Worm (Caenorhabditis elegans) whole organism, L2 larva: Measurements from ENCODE around the gene C28A5.2.

Experiments
- C34F6.9 ChIP-seq: fragments of 150-350 bp; optimal IDR thresholded peaks from 2 replicates; lab custom pipeline; 2014; ENCODE audit warnings: missing biosample characterization, missing genetic modification characterization
- F13H6.1 ChIP-seq: sonication (generic microtip); optimal IDR thresholded peaks from 2 replicates; lab custom pipeline; 2016; ENCODE audit warnings: missing genetic modification characterization, missing compliant biosample characterization
- R02D3.7 ChIP-seq: fragments of 150-350 bp; optimal IDR thresholded peaks from 2 replicates; lab custom pipeline; 2014; ENCODE audit warnings: missing biosample characterization, missing genetic modification characterization
- Y55F3AM.14 ChIP-seq: fragments of 200-800 bp; sonication (Bioruptor generic); optimal IDR thresholded peaks from 2 replicates; lab custom pipeline; 2018; ENCODE audit warnings: mild to moderate bottlenecking, missing genetic modification characterization, missing compliant biosample characterization
- ZK546.5 ChIP-seq: sonication (generic microtip); optimal IDR thresholded peaks from 2 replicates; lab custom pipeline; 2017; ENCODE audit warnings: missing biosample characterization, missing genetic modification characterization
- alr-1 ChIP-seq: fragments of 150-350 bp; optimal IDR thresholded peaks from 2 replicates; lab custom pipeline; 2014; ENCODE audit warnings: missing biosample characterization, missing genetic modification characterization
- aly-2 ChIP-seq: fragments of 150-350 bp; optimal IDR thresholded peaks from 2 replicates; lab custom pipeline; 2014; ENCODE audit warnings: missing biosample characterization, missing genetic modification characterization
- ama-1 ChIP-seq: fragments of 150-350 bp; optimal IDR thresholded peaks from 2 replicates; lab custom pipeline; 2018; ENCODE audit warnings: inconsistent platforms
- blmp-1 ChIP-seq: sonication (generic microtip); optimal IDR thresholded peaks from 2 replicates; lab custom pipeline; 2017; ENCODE audit warnings: missing genetic modification characterization, mild to moderate bottlenecking, missing compliant biosample characterization, antibody characterized with exemption, moderate library complexity; ENCODE audit not compliant: insufficient read depth
- ceh-16 ChIP-seq: fragments of 150-350 bp; optimal IDR thresholded peaks from 2 replicates; lab custom pipeline; 2014; ENCODE audit warnings: missing biosample characterization, missing genetic modification characterization
- ceh-82 ChIP-seq: fragments of 150-350 bp; optimal IDR thresholded peaks from 2 replicates; lab custom pipeline; 2014; ENCODE audit warnings: missing biosample characterization, missing genetic modification characterization
- crh-2 ChIP-seq: sonication (generic microtip); optimal IDR thresholded peaks from 2 replicates; lab custom pipeline; 2017; ENCODE audit warnings: missing biosample characterization, missing genetic modification characterization
- dmd-4 ChIP-seq: sonication (generic microtip); optimal IDR thresholded peaks from 2 replicates; lab custom pipeline; 2017; ENCODE audit warnings: missing biosample characterization, missing genetic modification characterization
- egl-27 ChIP-seq: sonication (generic microtip); optimal IDR thresholded peaks from 3 replicates; lab custom pipeline; 2017; ENCODE audit warnings: missing biosample characterization, missing genetic modification reagents, missing genetic modification characterization
- elt-1 ChIP-seq: fragments of 150-350 bp; optimal IDR thresholded peaks from 2 replicates; lab custom pipeline; 2014; ENCODE audit warnings: missing biosample characterization, missing genetic modification characterization
- elt-3 ChIP-seq: sonication (generic microtip); optimal IDR thresholded peaks from 2 replicates; lab custom pipeline; 2017; ENCODE audit warnings: missing biosample characterization, missing genetic modification characterization
- fos-1 ChIP-seq: fragments of 150-350 bp; optimal IDR thresholded peaks from 2 replicates; lab custom pipeline; 2014; ENCODE audit warnings: missing biosample characterization, missing genetic modification characterization
- gmeb-1 ChIP-seq: fragments of 150-350 bp; optimal IDR thresholded peaks from 2 replicates; lab custom pipeline; 2014; ENCODE audit warnings: missing biosample characterization, missing genetic modification characterization
- lin-11 ChIP-seq: fragments of 150-350 bp; sonication (generic microtip); optimal IDR thresholded peaks from 2 replicates; lab custom pipeline; 2014; ENCODE audit warnings: missing biosample characterization, missing genetic modification characterization, inconsistent platforms, mixed read lengths
- lin-13 ChIP-seq: fragments of 150-350 bp; optimal IDR thresholded peaks from 2 replicates; lab custom pipeline; 2014; ENCODE audit warnings: missing biosample characterization, missing genetic modification reagents, missing genetic modification characterization
- lin-39 ChIP-seq: fragments of 150-350 bp; optimal IDR thresholded peaks from 2 replicates; lab custom pipeline; 2014; ENCODE audit warnings: missing biosample characterization, missing genetic modification reagents, missing genetic modification characterization
- lsy-2 ChIP-seq, 2 experiments: fragments of 150-350 bp in 1 of 2; sonication (generic microtip) in 1 of 2; optimal IDR thresholded peaks; 2 replicates each; lab custom pipeline; 2014 to 2017; ENCODE audit warnings: missing biosample characterization in 2 of 2, missing genetic modification characterization in 2 of 2
- mab-5 ChIP-seq: fragments of 150-350 bp; optimal IDR thresholded peaks from 2 replicates; lab custom pipeline; 2014; ENCODE audit warnings: missing biosample characterization, missing genetic modification characterization
- mbf-1 ChIP-seq: sonication (generic microtip); optimal IDR thresholded peaks from 2 replicates; lab custom pipeline; 2017; ENCODE audit warnings: missing biosample characterization, missing genetic modification characterization
- mdl-1 ChIP-seq, 2 experiments: fragments of 150-350 bp in 1 of 2; sonication (generic microtip) in 1 of 2; optimal IDR thresholded peaks; 2 replicates each; lab custom pipeline; 2017; ENCODE audit warnings: missing biosample characterization in 2 of 2, missing genetic modification characterization in 2 of 2
- nhr-10 ChIP-seq: sonication (generic microtip); optimal IDR thresholded peaks from 2 replicates; lab custom pipeline; 2017; ENCODE audit warnings: missing biosample characterization, missing genetic modification characterization
- nhr-11 ChIP-seq: fragments of 150-350 bp; optimal IDR thresholded peaks from 2 replicates; lab custom pipeline; 2014; ENCODE audit warnings: missing biosample characterization, missing genetic modification characterization
- nhr-12 ChIP-seq: fragments of 150-350 bp; optimal IDR thresholded peaks from 2 replicates; lab custom pipeline; 2014; ENCODE audit warnings: missing biosample characterization, missing genetic modification characterization
- nhr-129 ChIP-seq: fragments of 150-350 bp; optimal IDR thresholded peaks from 2 replicates; lab custom pipeline; 2014; ENCODE audit warnings: missing biosample characterization, missing genetic modification characterization
- nhr-21 ChIP-seq: fragments of 150-350 bp; optimal IDR thresholded peaks from 2 replicates; lab custom pipeline; 2014; ENCODE audit warnings: missing biosample characterization, missing genetic modification characterization
- nhr-23 ChIP-seq: fragments of 150-350 bp; optimal IDR thresholded peaks from 2 replicates; lab custom pipeline; 2014; ENCODE audit warnings: missing biosample characterization, missing genetic modification reagents, missing genetic modification characterization
- nhr-237 ChIP-seq: fragments of 150-350 bp; optimal IDR thresholded peaks from 2 replicates; lab custom pipeline; 2014; ENCODE audit warnings: missing biosample characterization, missing genetic modification characterization
- nhr-25 ChIP-seq: fragments of 150-350 bp; sonication (generic microtip); optimal IDR thresholded peaks from 3 replicates; lab custom pipeline; 2014; ENCODE audit warnings: missing biosample characterization, missing genetic modification characterization
- nhr-6 ChIP-seq: fragments of 150-350 bp; optimal IDR thresholded peaks from 2 replicates; lab custom pipeline; 2014; ENCODE audit warnings: missing biosample characterization, missing genetic modification characterization
- nhr-77 ChIP-seq: fragments of 150-350 bp; optimal IDR thresholded peaks from 2 replicates; lab custom pipeline; 2014; ENCODE audit warnings: missing biosample characterization, missing genetic modification characterization
- peb-1 ChIP-seq: fragments of 150-350 bp; optimal IDR thresholded peaks from 2 replicates; lab custom pipeline; 2014; ENCODE audit warnings: missing biosample characterization, missing genetic modification characterization
- sem-4 ChIP-seq: fragments of 150-350 bp; optimal IDR thresholded peaks from 2 replicates; lab custom pipeline; 2014; ENCODE audit warnings: missing biosample characterization, missing genetic modification reagents, missing genetic modification characterization
- skn-1 ChIP-seq: sonication (generic microtip); optimal IDR thresholded peaks from 2 replicates; lab custom pipeline; 2017; ENCODE audit warnings: missing biosample characterization, missing genetic modification characterization
- sma-3 ChIP-seq: sonication (generic microtip); optimal IDR thresholded peaks from 2 replicates; lab custom pipeline; 2016; ENCODE audit warnings: missing genetic modification reagents, missing genetic modification characterization, missing compliant biosample characterization
- sma-9 ChIP-seq, 2 experiments: fragments of 150-350 bp in 1 of 2; sonication (generic microtip) in 1 of 2; optimal IDR thresholded peaks; 2 replicates each; lab custom pipeline; 2014 to 2016; ENCODE audit warnings: missing genetic modification characterization in 2 of 2, mild to moderate bottlenecking in 1 of 2, missing biosample characterization in 1 of 2, missing compliant biosample characterization in 1 of 2, missing genetic modification reagents in 1 of 2, moderate library complexity in 1 of 2
- snpc-4 ChIP-seq: fragments of 150-350 bp; optimal IDR thresholded peaks from 2 replicates; lab custom pipeline; 2014; ENCODE audit warnings: missing biosample characterization, missing genetic modification characterization
- unc-39 ChIP-seq: fragments of 150-350 bp; optimal IDR thresholded peaks from 2 replicates; lab custom pipeline; 2014; ENCODE audit warnings: missing biosample characterization, missing genetic modification characterization
- unc-55 ChIP-seq: fragments of 150-350 bp; sonication (generic microtip); optimal IDR thresholded peaks from 3 replicates; lab custom pipeline; 2014; ENCODE audit warnings: missing biosample characterization, missing genetic modification reagents, missing genetic modification characterization
- unc-62 ChIP-seq: fragments of 150-350 bp; optimal IDR thresholded peaks from 2 replicates; lab custom pipeline; 2014; ENCODE audit warnings: missing biosample characterization, missing genetic modification reagents, missing genetic modification characterization
- zag-1 ChIP-seq: fragments of 150-350 bp; optimal IDR thresholded peaks from 2 replicates; lab custom pipeline; 2014; ENCODE audit warnings: missing biosample characterization, missing genetic modification characterization
- ztf-1 ChIP-seq: fragments of 200-800 bp; sonication (Bioruptor generic); conservative IDR thresholded peaks from 2 replicates; pipeline ENCODE4 v1.3.6; 2022; ENCODE audit warnings: missing genetic modification characterization, missing compliant biosample characterization
- ztf-11 ChIP-seq: sonication (generic microtip); optimal IDR thresholded peaks from 2 replicates; lab custom pipeline; 2017; ENCODE audit warnings: missing biosample characterization, missing genetic modification characterization
- ztf-4 ChIP-seq: fragments of 150-350 bp; optimal IDR thresholded peaks from 2 replicates; lab custom pipeline; 2014; ENCODE audit warnings: missing biosample characterization, missing genetic modification characterization

Gene C28A5.2

ce11 chrIII:4475428-4475968 lies 36.2 kb upstream of the C28A5.2 start, which contains the start of gene rps-1:
TSS of gene rps-1 (plus strand) at chrIII:4475918.
- TF ChIP-seq lin-39 (tag; lab: Kevin White, UChicago): peak; percentile 80
- peak; percentile 99 for TF ChIP-seq nhr-129 (tag; lab: Kevin White, UChicago)
- peak; percentile 99 for TF ChIP-seq nhr-21 (tag; lab: Kevin White, UChicago)
- TF ChIP-seq nhr-11: no peak
- peak; percentile 47 for TF ChIP-seq ama-1 (lab: Kevin White, UChicago)
- peak; percentile 95 for TF ChIP-seq blmp-1
- TF ChIP-seq R02D3.7 (tag; lab: Kevin White, UChicago): peak; percentile 81
- TF ChIP-seq mdl-1 (tag; optimal IDR thresholded peaks at IDR 0.05; lab: Kevin White, UChicago): peak; percentile 93 to 95
- TF ChIP-seq aly-2 (tag; lab: Kevin White, UChicago): peak; percentile 89
- TF ChIP-seq unc-62 (GFP tag; lab: Kevin White, UChicago): peak; percentile 80
- peak; percentile 99 for TF ChIP-seq unc-55 (GFP tag; lab: Kevin White, UChicago)
- peak; percentile 90 for TF ChIP-seq nhr-10 (tag; lab: Kevin White, UChicago)
- peak; percentile 99 for TF ChIP-seq F13H6.1 (tag; lab: Kevin White, UChicago)
- TF ChIP-seq nhr-237 (tag; lab: Kevin White, UChicago): peak; percentile 89
- peak; percentile 97 for TF ChIP-seq mab-5
- TF ChIP-seq sma-3: peak; percentile 99
- peak; percentile 99 for TF ChIP-seq crh-2 (tag; lab: Kevin White, UChicago)
- TF ChIP-seq ztf-1: no peak
- no peak for TF ChIP-seq elt-1 (tag; lab: Kevin White, UChicago)
- peak; percentile 99 for TF ChIP-seq sma-9 (GFP tag; optimal IDR thresholded peaks at IDR 0.05; lab: Kevin White, UChicago)
- TF ChIP-seq sma-9 (tag; optimal IDR thresholded peaks at IDR 0.05; lab: Kevin White, UChicago): no peak
- TF ChIP-seq ceh-16 (tag; lab: Kevin White, UChicago): peak; percentile 95
- peak; percentile 77 for TF ChIP-seq nhr-12 (tag; lab: Kevin White, UChicago)
- TF ChIP-seq nhr-6 (tag; lab: Kevin White, UChicago): peak; percentile 99
- TF ChIP-seq elt-3 (tag; lab: Kevin White, UChicago): no peak
- TF ChIP-seq lin-11 (tag; lab: Kevin White, UChicago): peak; percentile 98
- peak; percentile 63 for TF ChIP-seq dmd-4 (tag; lab: Kevin White, UChicago)
- peak; percentile 92 for TF ChIP-seq nhr-77
- peak; percentile 53 for TF ChIP-seq mbf-1 (tag; lab: Kevin White, UChicago)
- TF ChIP-seq lsy-2 (tag; optimal IDR thresholded peaks at IDR 0.05; lab: Kevin White, UChicago): peak; percentile 100
- TF ChIP-seq fos-1 (tag; lab: Kevin White, UChicago): peak; percentile 99
- TF ChIP-seq gmeb-1 (tag; lab: Kevin White, UChicago): peak; percentile 96
- no peak for TF ChIP-seq nhr-23 (tag; lab: Kevin White, UChicago)
- TF ChIP-seq unc-39 (tag; lab: Kevin White, UChicago): no peak
- TF ChIP-seq ztf-4 (tag; lab: Kevin White, UChicago): peak; percentile 99
- TF ChIP-seq lin-13 (GFP tag; lab: Kevin White, UChicago): peak; percentile 98
- peak; percentile 97 for TF ChIP-seq egl-27 (tag; lab: Kevin White, UChicago)
- peak; percentile 97 for TF ChIP-seq Y55F3AM.14 (GFP tag; lab: Kevin White, UChicago)
- TF ChIP-seq ceh-82 (tag; lab: Kevin White, UChicago): peak; percentile 94
- peak; percentile 84 for TF ChIP-seq ZK546.5 (tag; lab: Kevin White, UChicago)
- TF ChIP-seq nhr-25 (tag; lab: Kevin White, UChicago): peak; percentile 99
- TF ChIP-seq alr-1 (tag; lab: Kevin White, UChicago): no peak
- TF ChIP-seq snpc-4 (tag; lab: Kevin White, UChicago): peak; percentile 92
- peak; percentile 100 for TF ChIP-seq C34F6.9 (tag; lab: Kevin White, UChicago)
- peak; percentile 96 for TF ChIP-seq zag-1 (tag; lab: Kevin White, UChicago)
- peak; percentile 100 for TF ChIP-seq sem-4
- TF ChIP-seq skn-1 (tag; lab: Kevin White, UChicago): peak; percentile 92
- peak; percentile 61 for TF ChIP-seq ztf-11 (tag; lab: Kevin White, UChicago)
- no peak for TF ChIP-seq peb-1 (tag; lab: Kevin White, UChicago)
